Fruit fly (Drosophila melanogaster) whole organism, embryonic: ENCODE data around the gene CG6659.
A peak's percentile ranks its signal among the peaks of the same experiment; 100 is the strongest.

Source experiments
- Ada2b ChIP-seq: fragments of 200-800 bp; sonication (Bioruptor generic); IDR thresholded peaks from 2 replicates; pipeline ENCODE4 v1.3.6; 2022; ENCODE audit warnings: missing biosample characterization, missing genetic modification characterization
- Aef1 ChIP-seq: fragments of 200-800 bp; sonication (Bioruptor generic); IDR thresholded peaks from 3 replicates; pipeline ENCODE4 v1.3.6; 2022; ENCODE audit warnings: missing biosample characterization, missing genetic modification characterization
- CG1024 ChIP-seq: fragments of 200-800 bp; sonication (Bioruptor generic); IDR thresholded peaks from 2 replicates; pipeline ENCODE4 v1.3.6; 2022; ENCODE audit warnings: missing biosample characterization, missing genetic modification characterization
- CG10267 ChIP-seq: fragments of 200-800 bp; sonication (Bioruptor generic); optimal IDR thresholded peaks from 2 replicates; lab custom pipeline; 2018; ENCODE audit warnings: missing biosample characterization, mild to moderate bottlenecking, missing genetic modification characterization, moderate library complexity
- CG11085 ChIP-seq: fragments of 200-800 bp; sonication (Bioruptor generic); IDR thresholded peaks from 2 replicates; pipeline ENCODE4 v1.3.6; 2022; ENCODE audit warnings: missing biosample characterization, missing genetic modification characterization
- CG11560 ChIP-seq: fragments of 200-800 bp; sonication (Bioruptor generic); IDR thresholded peaks from 3 replicates; pipeline ENCODE4 v1.3.6; 2022; ENCODE audit warnings: missing biosample characterization, missing genetic modification characterization
- CG11723 ChIP-seq: fragments of 200-800 bp; sonication (Bioruptor generic); optimal IDR thresholded peaks from 2 replicates; lab custom pipeline; 2017; ENCODE audit warnings: missing biosample characterization, mild to moderate bottlenecking, missing genetic modification characterization
- CG12299 ChIP-seq: fragments of 200-800 bp; sonication (Bioruptor generic); optimal IDR thresholded peaks from 2 replicates; lab custom pipeline; 2018; ENCODE audit warnings: missing biosample characterization, mild to moderate bottlenecking, missing genetic modification characterization
- CG14667 ChIP-seq: fragments of 200-800 bp; sonication (Bioruptor generic); IDR thresholded peaks from 2 replicates; pipeline ENCODE4 v1.3.6; 2022; ENCODE audit warnings: missing biosample characterization, missing genetic modification characterization
- CG31224 ChIP-seq: fragments of 200-800 bp; sonication (Bioruptor generic); IDR thresholded peaks from 2 replicates; pipeline ENCODE4 v1.3.6; 2022; ENCODE audit warnings: missing biosample characterization, missing genetic modification characterization
- CG33213 ChIP-seq: fragments of 200-800 bp; sonication (Bioruptor generic); optimal IDR thresholded peaks from 3 replicates; lab custom pipeline; 2016; ENCODE audit warnings: missing biosample characterization, missing genetic modification characterization
- CG4730 ChIP-seq: fragments of 200-800 bp; sonication (Bioruptor generic); IDR thresholded peaks from 2 replicates; pipeline ENCODE4 v1.3.6; 2022; ENCODE audit warnings: missing biosample characterization, missing genetic modification characterization
- CG5180 ChIP-seq: fragments of 200-800 bp; sonication (Bioruptor generic); optimal IDR thresholded peaks from 3 replicates; lab custom pipeline; 2017; ENCODE audit warnings: missing biosample characterization, missing genetic modification characterization, mild to moderate bottlenecking, moderate library complexity, missing genetic modification reagents
- CG6689 ChIP-seq: fragments of 200-800 bp; sonication (Bioruptor generic); IDR thresholded peaks from 2 replicates; pipeline ENCODE4 v1.3.6; 2022; ENCODE audit warnings: missing biosample characterization, missing genetic modification characterization
- CG6765 ChIP-seq: fragments of 200-800 bp; sonication (Bioruptor generic); optimal IDR thresholded peaks from 3 replicates; lab custom pipeline; 2017; ENCODE audit warnings: missing biosample characterization, mild to moderate bottlenecking, missing genetic modification characterization
- CG6854 ChIP-seq: fragments of 200-800 bp; sonication (Bioruptor generic); optimal IDR thresholded peaks from 3 replicates; lab custom pipeline; 2017; ENCODE audit warnings: missing biosample characterization, mild to moderate bottlenecking, missing genetic modification characterization
- CG7839 ChIP-seq: fragments of 200-800 bp; sonication (Bioruptor generic); optimal IDR thresholded peaks from 3 replicates; lab custom pipeline; 2018; ENCODE audit warnings: missing biosample characterization, mild to moderate bottlenecking, missing genetic modification characterization, moderate library complexity
- CG8290 ChIP-seq, 3 experiments: fragments of 200-800 bp; sonication (Bioruptor generic); optimal IDR thresholded peaks; 2 replicates each; lab custom pipeline; 2016 to 2019; ENCODE audit warnings: missing biosample characterization in 3 of 3, missing genetic modification characterization in 3 of 3, mild to moderate bottlenecking in 2 of 3, moderate library complexity in 1 of 3
- CG8944 ChIP-seq: fragments of 200-800 bp; sonication (Bioruptor generic); optimal IDR thresholded peaks from 3 replicates; lab custom pipeline; 2016; ENCODE audit warnings: missing biosample characterization, missing genetic modification characterization
- CG9215 ChIP-seq: fragments of 200-800 bp; sonication (Bioruptor generic); IDR thresholded peaks from 2 replicates; pipeline ENCODE4 v1.3.6; 2022; ENCODE audit warnings: missing biosample characterization, missing genetic modification characterization
- CG9727 ChIP-seq: fragments of 200-800 bp; sonication (Bioruptor generic); optimal IDR thresholded peaks from 3 replicates; lab custom pipeline; 2017; ENCODE audit warnings: missing biosample characterization, mild to moderate bottlenecking, missing genetic modification characterization
- CTCF ChIP-seq: fragments of 200-800 bp; sonication (Bioruptor generic); optimal IDR thresholded peaks from 2 replicates; lab custom pipeline; 2017; ENCODE audit warnings: missing biosample characterization, mild to moderate bottlenecking, missing genetic modification characterization, moderate library complexity
- Chrac-16 ChIP-seq: fragments of 200-800 bp; sonication (Bioruptor generic); optimal IDR thresholded peaks from 3 replicates; lab custom pipeline; 2016; ENCODE audit warnings: missing biosample characterization, missing genetic modification characterization
- H2.0 ChIP-seq: fragments of 200-800 bp; sonication (Bioruptor generic); IDR thresholded peaks from 2 replicates; pipeline ENCODE4 v1.3.6; 2022; ENCODE audit warnings: missing biosample characterization, missing genetic modification characterization
- HHEX ChIP-seq: fragments of 200-800 bp; sonication (Bioruptor generic); optimal IDR thresholded peaks from 3 replicates; lab custom pipeline; 2017; ENCODE audit warnings: missing biosample characterization, mild to moderate bottlenecking, missing genetic modification characterization, missing genetic modification reagents
- HLHmδ ChIP-seq: fragments of 200-800 bp; sonication (Bioruptor generic); optimal IDR thresholded peaks from 2 replicates; lab custom pipeline; 2018; ENCODE audit warnings: missing biosample characterization, mild to moderate bottlenecking, missing genetic modification characterization, moderate library complexity
- Hmr ChIP-seq: fragments of 200-800 bp; sonication (Bioruptor generic); optimal IDR thresholded peaks from 3 replicates; lab custom pipeline; 2017; ENCODE audit warnings: mild to moderate bottlenecking, missing biosample characterization, missing genetic modification reagents, missing genetic modification characterization
- Lim3 ChIP-seq: fragments of 200-800 bp; sonication (Bioruptor generic); IDR thresholded peaks from 2 replicates; pipeline ENCODE4 v1.3.6; 2022; ENCODE audit warnings: missing biosample characterization, missing genetic modification characterization
- Meics ChIP-seq: fragments of 200-800 bp; sonication (Bioruptor generic); optimal IDR thresholded peaks from 2 replicates; lab custom pipeline; 2017; ENCODE audit warnings: missing biosample characterization, mild to moderate bottlenecking, missing genetic modification characterization
- NfI ChIP-seq: fragments of 200-800 bp; sonication (Bioruptor generic); optimal IDR thresholded peaks from 3 replicates; lab custom pipeline; 2018; ENCODE audit warnings: missing biosample characterization, mild to moderate bottlenecking, missing genetic modification characterization, moderate library complexity
- Sry-β ChIP-seq: fragments of 200-800 bp; sonication (Bioruptor generic); optimal IDR thresholded peaks from 2 replicates; lab custom pipeline; 2018; ENCODE audit warnings: missing biosample characterization, mild to moderate bottlenecking, missing genetic modification characterization, moderate library complexity
- Sry-δ ChIP-seq: fragments of 200-800 bp; sonication (Bioruptor generic); optimal IDR thresholded peaks from 2 replicates; lab custom pipeline; 2016; ENCODE audit warnings: missing biosample characterization, missing genetic modification characterization
- Xbp1 ChIP-seq: fragments of 200-800 bp; sonication (Bioruptor generic); optimal IDR thresholded peaks from 3 replicates; lab custom pipeline; 2016; ENCODE audit warnings: missing biosample characterization, mild to moderate bottlenecking, missing genetic modification characterization
- btn ChIP-seq: fragments of 200-800 bp; sonication (Bioruptor generic); optimal IDR thresholded peaks from 2 replicates; lab custom pipeline; 2016; ENCODE audit warnings: missing biosample characterization, missing genetic modification characterization
- chif ChIP-seq, 2 experiments: fragments of 200-800 bp; sonication (Bioruptor generic); optimal IDR thresholded peaks; 3 replicates each; lab custom pipeline; 2016; ENCODE audit warnings: missing biosample characterization in 2 of 2, missing genetic modification characterization in 2 of 2
- chn ChIP-seq: fragments of 200-800 bp; sonication (Bioruptor generic); optimal IDR thresholded peaks from 2 replicates; lab custom pipeline; 2016; ENCODE audit warnings: missing biosample characterization, missing genetic modification characterization
- crol ChIP-seq: fragments of 200-800 bp; sonication (Bioruptor generic); IDR thresholded peaks from 2 replicates; pipeline ENCODE4 v1.3.6; 2022; ENCODE audit warnings: missing biosample characterization, missing genetic modification characterization
- fd102C ChIP-seq: fragments of 200-800 bp; sonication (Bioruptor generic); optimal IDR thresholded peaks from 2 replicates; lab custom pipeline; 2018; ENCODE audit warnings: missing biosample characterization, mild to moderate bottlenecking, missing genetic modification characterization, moderate library complexity
- gcm ChIP-seq: fragments of 200-800 bp; sonication (Bioruptor generic); optimal IDR thresholded peaks from 2 replicates; lab custom pipeline; 2019; ENCODE audit warnings: missing biosample characterization, mild to moderate bottlenecking, missing genetic modification characterization, moderate library complexity
- gro ChIP-seq: fragments of 200-800 bp; sonication (Bioruptor generic); optimal IDR thresholded peaks from 2 replicates; lab custom pipeline; 2016; ENCODE audit warnings: missing biosample characterization, missing genetic modification characterization
- gsb-n ChIP-seq: fragments of 200-800 bp; sonication (Bioruptor generic); optimal IDR thresholded peaks from 3 replicates; lab custom pipeline; 2018; ENCODE audit warnings: missing biosample characterization, mild to moderate bottlenecking, missing genetic modification characterization
- hth ChIP-seq: fragments of >200 bp; optimal IDR thresholded peaks from 2 replicates; lab custom pipeline; 2017; ENCODE audit warnings: inconsistent platforms
- jing ChIP-seq: fragments of 200-800 bp; sonication (Bioruptor generic); optimal IDR thresholded peaks from 2 replicates; lab custom pipeline; 2018; ENCODE audit warnings: missing biosample characterization, mild to moderate bottlenecking, missing genetic modification characterization
- odd ChIP-seq: fragments of 200-800 bp; sonication (Bioruptor generic); optimal IDR thresholded peaks from 2 replicates; lab custom pipeline; 2017; ENCODE audit warnings: missing biosample characterization, mild to moderate bottlenecking, missing genetic modification characterization
- p53 ChIP-seq: fragments of 200-800 bp; sonication (Bioruptor generic); optimal IDR thresholded peaks from 2 replicates; lab custom pipeline; 2016; ENCODE audit warnings: missing biosample characterization, missing genetic modification characterization
- pb ChIP-seq: fragments of 200-800 bp; sonication (Bioruptor generic); optimal IDR thresholded peaks from 3 replicates; lab custom pipeline; 2016; ENCODE audit warnings: missing biosample characterization, missing genetic modification characterization
- psq ChIP-seq: fragments of 200-800 bp; sonication (Bioruptor generic); optimal IDR thresholded peaks from 2 replicates; lab custom pipeline; 2017; ENCODE audit warnings: missing biosample characterization, missing genetic modification characterization
- ro ChIP-seq: fragments of 200-800 bp; sonication (Bioruptor generic); IDR thresholded peaks from 2 replicates; pipeline ENCODE4 v1.3.6; 2022; ENCODE audit warnings: missing biosample characterization, missing genetic modification characterization
- salm ChIP-seq: fragments of 200-800 bp; sonication (Bioruptor generic); optimal IDR thresholded peaks from 2 replicates; lab custom pipeline; 2018; ENCODE audit warnings: missing biosample characterization, mild to moderate bottlenecking, missing genetic modification characterization
- tx ChIP-seq: fragments of 200-800 bp; sonication (Bioruptor generic); optimal IDR thresholded peaks from 2 replicates; lab custom pipeline; 2016; ENCODE audit warnings: missing biosample characterization, missing genetic modification characterization
- vnd ChIP-seq: fragments of 200-800 bp; sonication (Bioruptor generic); IDR thresholded peaks from 3 replicates; pipeline ENCODE4 v1.3.6; 2022; ENCODE audit warnings: missing biosample characterization, missing genetic modification characterization; ENCODE audit not compliant: partially characterized antibody

CG6659 gene

dm6 chrX:18644890-18645289 lies 12.2 kb downstream of the CG6659 start (continued):
- peak; percentile 64 for TF ChIP-seq jing (GFP tag; lab: Kevin White, UChicago)
- peak; percentile 63 for TF ChIP-seq CG6854 (GFP tag; lab: Kevin White, UChicago)
- peak; percentile 75 for TF ChIP-seq CG9727
- TF ChIP-seq CG12299 (tag; lab: Kevin White, UChicago): peak; percentile 60
- TF ChIP-seq CG5180 (GFP tag; lab: Kevin White, UChicago): peak; percentile 66
- peak; percentile 9 for TF ChIP-seq gro (GFP tag; lab: Kevin White, UChicago)
- 0 out of 2 replicates have a peak, but pooled peaks have one; percentile 38 for TF ChIP-seq CG1024 (GFP tag; lab: Robert Waterston, UW)
- no peak for TF ChIP-seq HLHmδ
- TF ChIP-seq Ada2b (GFP tag; lab: Robert Waterston, UW): peak; percentile 72
- no peak for TF ChIP-seq hth
- peak; percentile 68 for TF ChIP-seq H2.0
- TF ChIP-seq Sry-β: no peak
- peak; percentile 62 for TF ChIP-seq CG33213
- no peak for TF ChIP-seq ro (GFP tag; lab: Robert Waterston, UW)
- peak; percentile 80 for TF ChIP-seq salm
- no peak for TF ChIP-seq fd102C (GFP tag; lab: Kevin White, UChicago)
- TF ChIP-seq tx (GFP tag; lab: Kevin White, UChicago): peak; percentile 58
- peak; percentile 61 for TF ChIP-seq CG8944 (GFP tag; lab: Kevin White, UChicago)
- TF ChIP-seq CG11085: no peak; the same call in none of the 2 replicates
- TF ChIP-seq CG11560: peak; percentile 36; the same call in 1 of the 3 replicates
- peak; percentile 64 for TF ChIP-seq CG11723
- peak; percentile 56 for TF ChIP-seq CG31224 (GFP tag; lab: Robert Waterston, UW)
- TF ChIP-seq gcm: peak; percentile 77
- peak; percentile 33 for TF ChIP-seq Sry-δ (GFP tag; lab: Kevin White, UChicago)
- peak; percentile 52 for TF ChIP-seq CG6765 (GFP tag; lab: Kevin White, UChicago)
- TF ChIP-seq chn: peak; percentile 75
- peak; percentile 52 for TF ChIP-seq CTCF (GFP tag; lab: Kevin White, UChicago)
- TF ChIP-seq pb (GFP tag; lab: Kevin White, UChicago): no peak
- peak; percentile 70 for TF ChIP-seq gsb-n (tag; lab: Kevin White, UChicago)
- no peak for TF ChIP-seq vnd (GFP tag; lab: Robert Waterston, UW)
- no peak for TF ChIP-seq crol (GFP tag; lab: Robert Waterston, UW)
- peak; percentile 58 for TF ChIP-seq CG7839 (tag; lab: Kevin White, UChicago)
- TF ChIP-seq btn: peak; percentile 58
- TF ChIP-seq CG14667: peak; percentile 42; the same call in 1 of the 2 replicates
- TF ChIP-seq psq (GFP tag; lab: Kevin White, UChicago): peak; percentile 4
- peak; percentile 85 for TF ChIP-seq Xbp1
- peak; percentile 77 for TF ChIP-seq Chrac-16 (GFP tag; lab: Kevin White, UChicago)
- TF ChIP-seq p53 (GFP tag; lab: Kevin White, UChicago): peak; percentile 1
- TF ChIP-seq NfI (GFP tag; lab: Kevin White, UChicago): peak; percentile 78
- no peak; the same call in 1 of the 3 replicates for TF ChIP-seq Aef1 (GFP tag; lab: Robert Waterston, UW)
- TF ChIP-seq Lim3 (GFP tag; lab: Robert Waterston, UW): 0 out of 2 replicates have a peak, but pooled peaks have one; percentile 22
- peak; percentile 78 for TF ChIP-seq HHEX (GFP tag; lab: Kevin White, UChicago)
- TF ChIP-seq Meics (GFP tag; lab: Kevin White, UChicago): peak; percentile 84
- TF ChIP-seq CG8290 (GFP tag; optimal IDR thresholded peaks at IDR 0.05; lab: Kevin White, UChicago): peak; percentile 60
- TF ChIP-seq CG8290 (tag; optimal IDR thresholded peaks at IDR 0.05; lab: Kevin White, UChicago): peak in 1 of 2 experiments; percentile 89
- peak; percentile 83 for TF ChIP-seq Hmr (GFP tag; lab: Kevin White, UChicago)
- TF ChIP-seq CG6689 (GFP tag; lab: Robert Waterston, UW): peak; percentile 72
- TF ChIP-seq chif (GFP tag; optimal IDR thresholded peaks at IDR 0.05; lab: Kevin White, UChicago): peak; percentile 65 to 85
- peak; percentile 59 for TF ChIP-seq CG9215 (GFP tag; lab: Robert Waterston, UW)
- TF ChIP-seq odd: peak; percentile 76
- peak; percentile 48 for TF ChIP-seq CG4730 (GFP tag; lab: Robert Waterston, UW)
- TF ChIP-seq CG10267 (tag; lab: Kevin White, UChicago): peak; percentile 65
